Worm (Caenorhabditis elegans) whole organism, L4 larva: ENCODE measurements around the gene act-1.

Experiments
- F10B5.3 ChIP-seq: sonication (generic microtip); optimal IDR thresholded peaks from 2 replicates; lab custom pipeline; 2016; ENCODE audit warnings: mild to moderate bottlenecking, missing genetic modification characterization, missing compliant biosample characterization
- F37D6.2 ChIP-seq: sonication (generic microtip); optimal IDR thresholded peaks from 2 replicates; lab custom pipeline; 2016; ENCODE audit warnings: mild to moderate bottlenecking, missing genetic modification characterization, missing compliant biosample characterization
- Y48G9A.11 ChIP-seq: fragments of 200-800 bp; sonication (Bioruptor generic); IDR thresholded peaks from 2 replicates; pipeline ENCODE4 v1.3.6; 2022; ENCODE audit warnings: missing genetic modification reagents, missing genetic modification characterization, missing compliant biosample characterization
- Y5F2A.4 ChIP-seq: fragments of 200-800 bp; sonication (Bioruptor generic); optimal IDR thresholded peaks from 2 replicates; lab custom pipeline; 2018; ENCODE audit warnings: mild to moderate bottlenecking, missing genetic modification characterization, missing compliant biosample characterization
- ZK546.5 ChIP-seq, 2 experiments: sonication (generic microtip); optimal IDR thresholded peaks; 2 replicates each; lab custom pipeline; 2017; ENCODE audit warnings: missing biosample characterization in 2 of 2, missing genetic modification characterization in 2 of 2
- aha-1 ChIP-seq: fragments of 150-350 bp; peaks from one replicate; lab custom pipeline; 2014; ENCODE audit warnings: missing biosample characterization, missing genetic modification characterization
- aly-2 ChIP-seq: sonication (generic microtip); optimal IDR thresholded peaks from 2 replicates; lab custom pipeline; 2018; ENCODE audit warnings: missing biosample characterization, missing genetic modification characterization
- ama-1 ChIP-seq: fragments of 150-350 bp; optimal IDR thresholded peaks from 2 replicates; lab custom pipeline; 2014; ENCODE audit warnings: inconsistent platforms, mixed read lengths
- ceh-20 ChIP-seq: fragments of 200-800 bp; sonication (Bioruptor generic); IDR thresholded peaks from 2 replicates; pipeline ENCODE4 v1.3.6; 2022; ENCODE audit warnings: missing genetic modification reagents, missing genetic modification characterization, missing compliant biosample characterization
- ceh-28 ChIP-seq: fragments of 150-350 bp; optimal IDR thresholded peaks from 2 replicates; lab custom pipeline; 2014; ENCODE audit warnings: missing biosample characterization, missing genetic modification reagents, missing genetic modification characterization
- ceh-82 ChIP-seq: sonication (generic microtip); optimal IDR thresholded peaks from 2 replicates; lab custom pipeline; 2017; ENCODE audit warnings: missing biosample characterization, missing genetic modification characterization
- ces-1 ChIP-seq: fragments of 150-350 bp; sonication (generic microtip); optimal IDR thresholded peaks from 4 replicates; lab custom pipeline; 2014; ENCODE audit warnings: missing biosample characterization, missing genetic modification reagents, missing genetic modification characterization
- cey-2 ChIP-seq: sonication (generic microtip); optimal IDR thresholded peaks from 3 replicates; lab custom pipeline; 2017; ENCODE audit warnings: missing genetic modification characterization, mild to moderate bottlenecking, missing compliant biosample characterization, antibody characterized with exemption, borderline replicate concordance; ENCODE audit not compliant: insufficient read depth
- ctbp-1 ChIP-seq: fragments of 200-800 bp; sonication (Bioruptor generic); IDR thresholded peaks from 2 replicates; pipeline ENCODE4 v1.3.6; 2022; ENCODE audit warnings: missing genetic modification reagents, missing genetic modification characterization, missing compliant biosample characterization
- daf-12 ChIP-seq: fragments of 150-350 bp; optimal IDR thresholded peaks from 2 replicates; lab custom pipeline; 2014; ENCODE audit warnings: missing biosample characterization, missing genetic modification reagents, missing genetic modification characterization
- daf-16 ChIP-seq, 3 experiments: sonication (generic microtip); optimal IDR thresholded peaks; 2 replicates each; lab custom pipeline; 2016 to 2017; ENCODE audit warnings: missing genetic modification characterization in 3 of 3, missing genetic modification reagents in 3 of 3, mild to moderate bottlenecking in 2 of 3, missing compliant biosample characterization in 2 of 3, missing biosample characterization in 1 of 3, moderate library complexity in 1 of 3
- dmd-6 ChIP-seq: fragments of 200-800 bp; sonication (Bioruptor generic); IDR thresholded peaks from 2 replicates; pipeline ENCODE4 v1.3.6; 2022; ENCODE audit warnings: missing genetic modification reagents, missing genetic modification characterization, missing compliant biosample characterization
- dmd-8 ChIP-seq: fragments of 200-800 bp; sonication (Bioruptor generic); IDR thresholded peaks from 2 replicates; pipeline ENCODE4 v1.3.6; 2022; ENCODE audit warnings: missing genetic modification characterization, missing compliant biosample characterization
- dve-1 ChIP-seq: sonication (generic microtip); optimal IDR thresholded peaks from 2 replicates; lab custom pipeline; 2017; ENCODE audit warnings: antibody characterized with exemption, mild to moderate bottlenecking, missing genetic modification characterization, missing compliant biosample characterization; ENCODE audit not compliant: insufficient read depth
- fos-1 ChIP-seq: fragments of 150-350 bp; optimal IDR thresholded peaks from 2 replicates; lab custom pipeline; 2014; ENCODE audit warnings: missing biosample characterization, missing genetic modification characterization
- hlh-30 ChIP-seq: sonication (generic microtip); optimal IDR thresholded peaks from 2 replicates; lab custom pipeline; 2017; ENCODE audit warnings: antibody characterized with exemption, mild to moderate bottlenecking, missing genetic modification characterization, missing compliant biosample characterization; ENCODE audit not compliant: insufficient read depth
- hmg-1.1 ChIP-seq: fragments of 200-800 bp; sonication (Bioruptor generic); IDR thresholded peaks from 2 replicates; pipeline ENCODE4 v1.3.6; 2022; ENCODE audit warnings: missing genetic modification reagents, missing genetic modification characterization, missing compliant biosample characterization
- jun-1 ChIP-seq: fragments of 150-350 bp; optimal IDR thresholded peaks from 2 replicates; lab custom pipeline; 2014; ENCODE audit warnings: missing biosample characterization, missing genetic modification reagents, missing genetic modification characterization
- lin-1 ChIP-seq: fragments of 200-800 bp; sonication (Bioruptor generic); IDR thresholded peaks from 2 replicates; pipeline ENCODE4 v1.3.6; 2022; ENCODE audit warnings: missing genetic modification reagents, missing genetic modification characterization, missing compliant biosample characterization
- lin-15B ChIP-seq: fragments of 150-350 bp; sonication (generic microtip); optimal IDR thresholded peaks from 3 replicates; lab custom pipeline; 2014; ENCODE audit warnings: missing biosample characterization, missing genetic modification characterization
- lin-38 ChIP-seq: fragments of 200-800 bp; sonication (Bioruptor generic); IDR thresholded peaks from 2 replicates; pipeline ENCODE4 v1.3.6; 2022; ENCODE audit warnings: missing genetic modification reagents, missing genetic modification characterization, missing compliant biosample characterization
- lin-39 ChIP-seq: fragments of 150-350 bp; optimal IDR thresholded peaks from 2 replicates; lab custom pipeline; 2014; ENCODE audit warnings: missing biosample characterization, missing genetic modification reagents, missing genetic modification characterization
- madf-5 ChIP-seq, 2 experiments: fragments of 200-800 bp; sonication (Bioruptor generic); IDR thresholded peaks; 2 replicates each; pipeline ENCODE4 v1.3.6; 2022; ENCODE audit warnings: missing compliant biosample characterization in 2 of 2, missing genetic modification characterization in 2 of 2
- madf-9 ChIP-seq: fragments of 200-800 bp; sonication (Bioruptor generic); conservative IDR thresholded peaks from 2 replicates; pipeline ENCODE4 v1.3.6; 2022; ENCODE audit warnings: missing genetic modification reagents, missing genetic modification characterization, missing compliant biosample characterization
- mdl-1 ChIP-seq, 2 experiments: fragments of 150-350 bp in 1 of 2; sonication (generic microtip) in 1 of 2; optimal IDR thresholded peaks; 2 replicates each; lab custom pipeline; 2014 to 2017; ENCODE audit warnings: missing biosample characterization in 2 of 2, missing genetic modification characterization in 2 of 2
- mep-1 ChIP-seq: fragments of 150-350 bp; sonication (generic microtip); optimal IDR thresholded peaks from 3 replicates; lab custom pipeline; 2014; ENCODE audit warnings: missing biosample characterization, missing genetic modification characterization
- mes-2 ChIP-seq: sonication (generic microtip); optimal IDR thresholded peaks from 2 replicates; lab custom pipeline; 2016; ENCODE audit warnings: missing genotype, mild to moderate bottlenecking, missing genetic modification characterization, missing compliant biosample characterization; ENCODE audit not compliant: poor library complexity, severe bottlenecking
- mxl-3 ChIP-seq: fragments of 200-800 bp; sonication (Bioruptor generic); optimal IDR thresholded peaks from 2 replicates; lab custom pipeline; 2018; ENCODE audit warnings: mild to moderate bottlenecking, missing genetic modification characterization, missing compliant biosample characterization
- nhr-25 ChIP-seq: sonication (generic microtip); optimal IDR thresholded peaks from 2 replicates; lab custom pipeline; 2017; ENCODE audit warnings: missing genetic modification characterization, mild to moderate bottlenecking, missing compliant biosample characterization, antibody characterized with exemption, moderate library complexity, borderline replicate concordance; ENCODE audit not compliant: insufficient read depth
- nhr-41 ChIP-seq: fragments of 200-800 bp; sonication (Bioruptor generic); IDR thresholded peaks from 2 replicates; pipeline ENCODE4 v1.3.6; 2022; ENCODE audit warnings: missing genetic modification reagents, missing genetic modification characterization, missing compliant biosample characterization
- nhr-42 ChIP-seq: fragments of 200-800 bp; sonication (Bioruptor generic); IDR thresholded peaks from 2 replicates; pipeline ENCODE4 v1.3.6; 2022; ENCODE audit warnings: missing genetic modification characterization, missing compliant biosample characterization
- nhr-77 ChIP-seq: fragments of 150-350 bp; optimal IDR thresholded peaks from 2 replicates; lab custom pipeline; 2014; ENCODE audit warnings: missing biosample characterization, missing genetic modification characterization
- pha-4 ChIP-seq, 2 experiments: fragments of 150-350 bp in 1 of 2; fragments of 200-800 bp in 1 of 2; sonication (Bioruptor generic) in 1 of 2; IDR thresholded peaks in 1 of 2; optimal IDR thresholded peaks in 1 of 2; 2 replicates each; pipeline versions ENCODE4 v1.3.6 to Lab custom; 2014 to 2022; ENCODE audit warnings: missing genetic modification characterization in 2 of 2, missing genetic modification reagents in 2 of 2, missing biosample characterization in 1 of 2, missing compliant biosample characterization in 1 of 2
- php-3 ChIP-seq: fragments of 200-800 bp; sonication (Bioruptor generic); IDR thresholded peaks from 2 replicates; pipeline ENCODE4 v1.3.6; 2022; ENCODE audit warnings: missing genetic modification reagents, missing genetic modification characterization, missing compliant biosample characterization
- set-16 ChIP-seq: fragments of 200-800 bp; sonication (Bioruptor generic); IDR thresholded peaks from 2 replicates; pipeline ENCODE4 v1.3.6; 2022; ENCODE audit warnings: missing genetic modification reagents, missing genetic modification characterization, missing compliant biosample characterization
- snpc-4 ChIP-seq: fragments of 150-350 bp; optimal IDR thresholded peaks from 2 replicates; lab custom pipeline; 2014; ENCODE audit warnings: missing biosample characterization, missing genetic modification characterization
- spr-1 ChIP-seq: sonication (generic microtip); optimal IDR thresholded peaks from 2 replicates; lab custom pipeline; 2016; ENCODE audit warnings: mild to moderate bottlenecking, missing genetic modification characterization, missing compliant biosample characterization
- tag-97 ChIP-seq: fragments of 200-800 bp; sonication (Bioruptor generic); IDR thresholded peaks from 2 replicates; pipeline ENCODE4 v1.3.6; 2022; ENCODE audit warnings: missing genetic modification characterization, missing compliant biosample characterization
- tra-1 ChIP-seq: fragments of 200-800 bp; sonication (Bioruptor generic); IDR thresholded peaks from 2 replicates; pipeline ENCODE4 v1.3.6; 2022; ENCODE audit warnings: missing genetic modification reagents, missing genetic modification characterization, missing compliant biosample characterization
- unc-39 ChIP-seq: sonication (generic microtip); optimal IDR thresholded peaks from 2 replicates; lab custom pipeline; 2017; ENCODE audit warnings: missing biosample characterization, missing genetic modification characterization
- vab-7 ChIP-seq: fragments of 200-800 bp; sonication (Bioruptor generic); IDR thresholded peaks from 2 replicates; pipeline ENCODE4 v1.3.6; 2022; ENCODE audit warnings: missing genetic modification reagents, missing genetic modification characterization, missing compliant biosample characterization
- zfp-2 ChIP-seq: sonication (generic microtip); optimal IDR thresholded peaks from 2 replicates; lab custom pipeline; 2016; ENCODE audit warnings: mild to moderate bottlenecking, missing genetic modification characterization, missing compliant biosample characterization
- zfp-3 ChIP-seq: fragments of 200-800 bp; sonication (Bioruptor generic); conservative IDR thresholded peaks from 2 replicates; pipeline ENCODE4 v1.3.6; 2022; ENCODE audit warnings: missing genetic modification reagents, missing genetic modification characterization, missing compliant biosample characterization
- ztf-7 ChIP-seq: fragments of 150-350 bp; optimal IDR thresholded peaks from 2 replicates; lab custom pipeline; 2014; ENCODE audit warnings: missing biosample characterization, missing genetic modification characterization

Gene act-1

ce11 chrV:11119294-11119755, 38.5 kb downstream of the act-1 start, which contains the start of gene scb-1 (continued):
- TF ChIP-seq mxl-3 (GFP tag; lab: Kevin White, UChicago): no peak
- TF ChIP-seq zfp-2: no peak
- TF ChIP-seq snpc-4 (tag; lab: Kevin White, UChicago): no peak
- TF ChIP-seq lin-38 (GFP tag; lab: Robert Waterston, UW): 0 out of 2 replicates have a peak, but pooled peaks have one; percentile 5
- TF ChIP-seq lin-1: no peak
- no peak for TF ChIP-seq nhr-42 (GFP tag; lab: Robert Waterston, UW)
- no peak for TF ChIP-seq Y5F2A.4
- no peak for TF ChIP-seq set-16
- TF ChIP-seq dmd-8 (GFP tag; lab: Robert Waterston, UW): no peak
- no peak for TF ChIP-seq pha-4 (GFP tag; IDR thresholded peaks at IDR 0.05; lab: Robert Waterston, UW)
- no peak for TF ChIP-seq pha-4 (tag; optimal IDR thresholded peaks at IDR 0.05; lab: Kevin White, UChicago)
- TF ChIP-seq daf-16 (GFP tag; optimal IDR thresholded peaks at IDR 0.05; lab: Kevin White, UChicago): no peak
- no peak for TF ChIP-seq daf-16 (tag; optimal IDR thresholded peaks at IDR 0.05; lab: Kevin White, UChicago)
- TF ChIP-seq daf-12 (tag; lab: Kevin White, UChicago): no peak
- peak; percentile 0 for TF ChIP-seq mep-1 (tag; lab: Kevin White, UChicago)
- TF ChIP-seq tag-97: no peak
- TF ChIP-seq mes-2: no peak
- TF ChIP-seq aha-1 (tag; lab: Kevin White, UChicago): peak; percentile 52
- TF ChIP-seq ces-1 (GFP tag; lab: Kevin White, UChicago): no peak
- no peak for TF ChIP-seq ZK546.5 (tag; optimal IDR thresholded peaks at IDR 0.05; lab: Kevin White, UChicago)
- TF ChIP-seq madf-5 (GFP tag; IDR thresholded peaks at IDR 0.05; lab: Robert Waterston, UW): no peak
- TF ChIP-seq nhr-77 (tag; lab: Kevin White, UChicago): no peak

- TF ChIP-seq ctbp-1 (GFP tag; lab: Robert Waterston, UW) (no peak), ceh-82 (tag; lab: Kevin White, UChicago) (no peak), aly-2 (no peak), vab-7 (GFP tag; lab: Robert Waterston, UW) (no peak), nhr-77 (tag; lab: Kevin White, UChicago) (peak; percentile 26), tag-97 (no peak), jun-1 (no peak), zfp-3 (no peak), unc-39 (tag; lab: Kevin White, UChicago) (no peak), spr-1 (tag; lab: Kevin White, UChicago) (no peak), fos-1 (tag; lab: Kevin White, UChicago) (no peak), aha-1 (tag; lab: Kevin White, UChicago) (peak; percentile 37), mdl-1 (tag; optimal IDR thresholded peaks at IDR 0.05; lab: Kevin White, UChicago) (peak; percentile 56 to 90), ceh-20 (GFP tag; lab: Robert Waterston, UW) (no peak), hlh-30 (peak; percentile 93), ces-1 (GFP tag; lab: Kevin White, UChicago) (no peak), madf-9 (GFP tag; lab: Robert Waterston, UW) (no peak), F10B5.3 (tag; lab: Kevin White, UChicago) (no peak), ama-1 (lab: Kevin White, UChicago) (peak; percentile 17), lin-15B (tag; lab: Kevin White, UChicago) (no peak), nhr-25 (tag; lab: Kevin White, UChicago) (no peak), nhr-41 (GFP tag; lab: Robert Waterston, UW) (no peak), cey-2 (tag; lab: Kevin White, UChicago) (no peak), ztf-7 (tag; lab: Kevin White, UChicago) (no peak), lin-39 (no peak), dve-1 (tag; lab: Kevin White, UChicago) (peak; percentile 26), nhr-42 (GFP tag; lab: Robert Waterston, UW) (no peak), dmd-6 (GFP tag; lab: Robert Waterston, UW) (peak; percentile 21; the same call in 1 of the 2 replicates), tra-1 (GFP tag; lab: Robert Waterston, UW) (no peak), F37D6.2 (tag; lab: Kevin White, UChicago) (no peak), Y48G9A.11 (GFP tag; lab: Robert Waterston, UW) (no peak), ceh-28 (no peak), php-3 (no peak), hmg-1.1 (GFP tag; lab: Robert Waterston, UW) (0 out of 2 replicates have a peak, but pooled peaks have one; percentile 14)
These were observed 40.4 kb downstream of the act-1 start for ce11 chrV:11121247-11121646.
